Fruit fly (Drosophila melanogaster): Measurements from ENCODE around the gene BBS5.

BBS5 gene

DNA sequence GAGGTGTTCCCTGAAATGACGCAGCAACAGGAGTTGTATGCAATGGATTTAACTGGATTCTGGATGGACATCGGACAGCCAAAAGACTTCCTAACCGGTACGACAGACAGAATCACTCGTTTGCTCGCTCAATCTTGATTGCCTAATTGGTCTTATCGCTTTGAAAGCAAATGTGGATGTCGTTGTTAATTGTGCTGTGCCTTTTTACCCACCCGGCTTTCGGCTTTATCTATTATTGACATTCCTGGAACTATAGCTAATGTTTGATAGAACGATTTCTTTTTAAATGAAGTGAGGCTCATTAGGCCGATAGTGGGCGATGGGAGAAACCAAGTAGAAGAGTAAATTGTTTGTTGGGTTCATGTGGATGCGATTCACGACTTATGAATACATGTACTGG is 1.4 kb upstream of the BBS5 start (continued):
- TF ChIP-seq sug (tag; optimal IDR thresholded peaks at IDR 0.05) (peak; percentile 14), dimm (GFP tag; IDR thresholded peaks at IDR 0.05) (no peak), Vsx1 (GFP tag; optimal IDR thresholded peaks at IDR 0.05) (peak; percentile 46)

DNA sequence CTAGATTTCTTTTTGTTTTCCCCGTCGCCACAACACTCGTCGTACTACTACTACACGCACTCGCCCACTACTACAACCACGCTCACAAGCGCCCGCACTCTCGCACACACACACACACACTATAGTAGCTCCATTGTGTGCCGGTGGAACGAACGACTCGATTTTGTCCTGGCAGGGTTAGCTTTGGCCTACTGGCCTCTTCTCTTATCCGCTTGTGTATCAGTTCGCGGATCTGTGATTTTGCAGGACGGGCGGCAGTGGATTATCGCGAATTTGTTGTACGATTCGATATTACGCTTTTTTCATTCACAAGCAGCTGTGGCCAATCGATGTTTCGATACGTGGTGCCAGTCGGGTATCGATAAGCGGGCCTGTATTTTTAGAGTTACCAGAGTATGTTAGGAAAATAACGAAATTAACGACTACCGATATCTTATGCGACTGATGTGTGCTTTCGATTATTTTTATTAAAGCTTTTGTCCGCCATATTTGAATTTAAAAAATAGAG is 5.0 kb downstream of the BBS5 start, which contains the start of gene CG14657:
TSS of gene CG14657 (minus strand) at position 335 of the 508 bp plus-strand sequence.
- peak; percentile 18 for TF ChIP-seq fru (optimal IDR thresholded peaks at IDR 0.05)
- peak; percentile 53 for TF ChIP-seq CG34376 (GFP tag; optimal IDR thresholded peaks at IDR 0.05)
- peak; percentile 73 for TF ChIP-seq Ets97D (GFP tag; optimal IDR thresholded peaks at IDR 0.05)
- TF ChIP-seq Dek (tag; optimal IDR thresholded peaks at IDR 0.05), result no peak
- TF ChIP-seq CG9437 (GFP tag; optimal IDR thresholded peaks at IDR 0.05), result no peak
- peak; percentile 14 for TF ChIP-seq CG10979 (tag; optimal IDR thresholded peaks at IDR 0.05)
- peak; percentile 46 for TF ChIP-seq sug (tag; optimal IDR thresholded peaks at IDR 0.05)
- peak; percentile 97 for TF ChIP-seq unc-4 (GFP tag; IDR thresholded peaks at IDR 0.05; ENCODE audit: partially characterized antibody)
- TF ChIP-seq gro (GFP tag; optimal IDR thresholded peaks at IDR 0.05), result peak; percentile 32
- TF ChIP-seq CG9817 (tag; optimal IDR thresholded peaks at IDR 0.05), result no peak
- TF ChIP-seq amos (GFP tag; IDR thresholded peaks at IDR 0.05; ENCODE audit: partially characterized antibody), result peak; percentile 91
- TF ChIP-seq CG13775 (GFP tag; optimal IDR thresholded peaks at IDR 0.05), result no peak
- peak; percentile 13 for TF ChIP-seq CrebB (tag; optimal IDR thresholded peaks at IDR 0.05)
- TF ChIP-seq CG17568 (GFP tag; optimal IDR thresholded peaks at IDR 0.05), result no peak
- peak; percentile 96 for TF ChIP-seq E2f2 (GFP tag; IDR thresholded peaks at IDR 0.05)
- TF ChIP-seq Bgb (GFP tag; IDR thresholded peaks at IDR 0.05; ENCODE audit: partially characterized antibody), result peak; percentile 93
- no peak for TF ChIP-seq CG8388 (GFP tag; optimal IDR thresholded peaks at IDR 0.05)
- TF ChIP-seq Deaf1 (tag; optimal IDR thresholded peaks at IDR 0.05), result peak; percentile 71
- peak; percentile 94 for TF ChIP-seq CG4617 (GFP tag; optimal IDR thresholded peaks at IDR 0.05; ENCODE audit: borderline replicate concordance)
- TF ChIP-seq hb (GFP tag; IDR thresholded peaks at IDR 0.05; ENCODE audit: partially characterized antibody), result peak; percentile 85
- TF ChIP-seq CG3847 (GFP tag; IDR thresholded peaks at IDR 0.05), result peak; percentile 56
- peak; percentile 21 for TF ChIP-seq exex (tag; optimal IDR thresholded peaks at IDR 0.05)
- TF ChIP-seq CG10366 (GFP tag; IDR thresholded peaks at IDR 0.05), result no peak
- TF ChIP-seq Opbp (GFP tag; IDR thresholded peaks at IDR 0.05; ENCODE audit: partially characterized antibody), result peak; percentile 93
- TF ChIP-seq Doc3 (GFP tag; IDR thresholded peaks at IDR 0.05; ENCODE audit: partially characterized antibody), result peak; percentile 89
- peak; percentile 92 for TF ChIP-seq BEAF-32 (GFP tag; optimal IDR thresholded peaks at IDR 0.05)
- TF ChIP-seq CHES-1-like (GFP tag; optimal IDR thresholded peaks at IDR 0.05), result peak; percentile 13
- peak; percentile 29 for TF ChIP-seq nmo (GFP tag; optimal IDR thresholded peaks at IDR 0.05)
- TF ChIP-seq CG13424 (tag; optimal IDR thresholded peaks at IDR 0.05), result peak; percentile 2
- TF ChIP-seq CG2116 (GFP tag; optimal IDR thresholded peaks at IDR 0.05), result peak; percentile 88
- no peak for TF ChIP-seq jumu (GFP tag; optimal IDR thresholded peaks at IDR 0.05)
- TF ChIP-seq CG15479 (GFP tag; optimal IDR thresholded peaks at IDR 0.05), result peak; percentile 10
- peak; percentile 94 for TF ChIP-seq Dp (GFP tag; optimal IDR thresholded peaks at IDR 0.05)
- no peak for TF ChIP-seq CG17612 (GFP tag; IDR thresholded peaks at IDR 0.05)
- TF ChIP-seq CG17361 (GFP tag; IDR thresholded peaks at IDR 0.05), result peak; percentile 46; the same call in 2 of the 3 replicates
- peak; percentile 86 for TF ChIP-seq YL-1 (GFP tag; optimal IDR thresholded peaks at IDR 0.05)
- peak; percentile 44 for TF ChIP-seq Side (GFP tag; optimal IDR thresholded peaks at IDR 0.05)
- peak; percentile 91 for TF ChIP-seq vnd (GFP tag; IDR thresholded peaks at IDR 0.05; ENCODE audit: partially characterized antibody)
- TF ChIP-seq prd (optimal IDR thresholded peaks at IDR 0.05), result no peak
- TF ChIP-seq prd (GFP tag; IDR thresholded peaks at IDR 0.05), result no peak
- peak; percentile 87 for TF ChIP-seq inv (GFP tag; IDR thresholded peaks at IDR 0.05; ENCODE audit: partially characterized antibody)
- peak; percentile 90 for TF ChIP-seq mld (GFP tag; IDR thresholded peaks at IDR 0.05; ENCODE audit: partially characterized antibody)
- TF ChIP-seq Dll (GFP tag; IDR thresholded peaks at IDR 0.05; ENCODE audit: partially characterized antibody), result peak; percentile 98
- TF ChIP-seq dimm (GFP tag; IDR thresholded peaks at IDR 0.05), result no peak
- peak; percentile 94 for TF ChIP-seq stwl (tag; optimal IDR thresholded peaks at IDR 0.05)
- TF ChIP-seq Neu2 (GFP tag; optimal IDR thresholded peaks at IDR 0.05; ENCODE audit: borderline replicate concordance), result no peak
